Worm (Caenorhabditis elegans): ENCODE data around the gene F22B5.4.

F22B5.4 gene

DNA sequence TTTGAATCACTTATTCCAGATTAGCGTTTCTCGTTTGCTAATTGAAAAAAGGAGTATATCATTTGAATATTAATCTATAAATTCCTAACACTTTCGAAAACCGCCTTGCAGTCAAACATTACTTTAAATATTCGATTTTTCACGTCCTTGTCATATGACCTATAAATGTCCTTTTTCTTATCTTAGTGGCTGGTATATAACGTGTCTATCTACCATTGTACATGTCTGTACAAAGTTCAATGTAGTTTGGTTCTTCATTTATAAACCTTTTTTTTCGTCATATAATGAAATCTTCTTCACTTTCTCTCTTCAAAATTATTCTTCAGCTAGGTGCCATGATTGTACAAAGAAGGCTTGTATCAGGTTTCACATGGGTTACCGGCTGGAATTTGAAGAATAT is 36.1 kb downstream of the F22B5.4 start, which contains the start of gene gbh-2:
gbh-2 (plus strand) TSS at position 277 of the 400 bp plus-strand sequence.
- TF ChIP-seq ceh-13 (GFP tag; optimal IDR thresholded peaks at IDR 0.05) = no peak
- TF ChIP-seq B0310.2 (tag; optimal IDR thresholded peaks at IDR 0.05) = no peak
- no peak for TF ChIP-seq hmbx-1 (tag; optimal IDR thresholded peaks at IDR 0.05)
- no peak for TF ChIP-seq ets-7 (tag; optimal IDR thresholded peaks at IDR 0.05)
- no peak for TF ChIP-seq pes-1 (GFP tag; IDR thresholded peaks at IDR 0.05)
- TF ChIP-seq aly-1 (tag; optimal IDR thresholded peaks at IDR 0.05) = no peak
- no peak for TF ChIP-seq hnd-1 (tag; optimal IDR thresholded peaks at IDR 0.05)
- no peak for TF ChIP-seq tbx-37 (GFP tag; conservative IDR thresholded peaks at IDR 0.05)
- TF ChIP-seq tbx-11 (GFP tag; IDR thresholded peaks at IDR 0.05) = no peak
- TF ChIP-seq scrt-1 (GFP tag; IDR thresholded peaks at IDR 0.05) = no peak
- no peak for TF ChIP-seq ama-1 (optimal IDR thresholded peaks at IDR 0.05)
- no peak for TF ChIP-seq hmg-4 (GFP tag; optimal IDR thresholded peaks at IDR 0.05)
- TF ChIP-seq tra-4 (tag; optimal IDR thresholded peaks at IDR 0.05) = no peak
- no peak for TF ChIP-seq flt-1 (GFP tag; IDR thresholded peaks at IDR 0.05)
- no peak for TF ChIP-seq F13C5.2 (tag; optimal IDR thresholded peaks at IDR 0.05)
- no peak for TF ChIP-seq ceh-36 (tag; optimal IDR thresholded peaks at IDR 0.05)
- no peak for TF ChIP-seq sea-1 (GFP tag; conservative IDR thresholded peaks at IDR 0.05)

DNA sequence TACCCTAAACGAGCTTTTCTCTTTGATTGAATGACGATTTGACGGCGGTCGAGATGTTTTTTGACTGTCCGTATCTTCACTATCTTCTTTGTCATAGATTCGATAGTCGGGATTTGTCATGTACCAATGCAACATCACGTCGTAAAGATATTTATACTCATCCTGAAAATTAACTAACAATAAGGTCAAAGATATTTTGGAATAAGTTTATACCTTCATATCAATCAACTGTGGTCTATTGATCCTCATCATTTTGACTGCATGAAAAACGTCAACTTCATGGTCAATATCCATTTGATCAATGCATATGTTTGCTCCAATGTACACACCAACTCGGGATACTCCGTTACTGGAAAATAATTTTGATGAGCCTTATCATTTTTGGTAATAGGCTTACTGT is 38.6 kb downstream of the F22B5.4 start:
- TF ChIP-seq hmbx-1 (tag; optimal IDR thresholded peaks at IDR 0.05) = no peak
- TF ChIP-seq sea-1 (GFP tag; conservative IDR thresholded peaks at IDR 0.05) = no peak
- no peak for TF ChIP-seq scrt-1 (GFP tag; IDR thresholded peaks at IDR 0.05)
- TF ChIP-seq ets-7 (tag; optimal IDR thresholded peaks at IDR 0.05) = no peak
- TF ChIP-seq B0310.2 (tag; optimal IDR thresholded peaks at IDR 0.05) = no peak
- no peak for TF ChIP-seq tra-4 (tag; optimal IDR thresholded peaks at IDR 0.05)
- TF ChIP-seq tbx-37 (GFP tag; conservative IDR thresholded peaks at IDR 0.05) = no peak
- TF ChIP-seq aly-1 (tag; optimal IDR thresholded peaks at IDR 0.05) = no peak
- no peak for TF ChIP-seq hnd-1 (tag; optimal IDR thresholded peaks at IDR 0.05)
- TF ChIP-seq ceh-13 (GFP tag; optimal IDR thresholded peaks at IDR 0.05) = no peak
- TF ChIP-seq ama-1 (optimal IDR thresholded peaks at IDR 0.05) = no peak
- no peak for TF ChIP-seq hmg-4 (GFP tag; optimal IDR thresholded peaks at IDR 0.05)
- TF ChIP-seq pes-1 (GFP tag; IDR thresholded peaks at IDR 0.05) = no peak
- TF ChIP-seq F13C5.2 (tag; optimal IDR thresholded peaks at IDR 0.05) = no peak

ce11 chrII:8494228-8494717 is 44.8 kb downstream of the F22B5.4 start, which contains the start of gene M05D6.9:
Gene M05D6.9 (plus strand): TSS chrII:8494278.
- no peak for TF ChIP-seq pes-1 (GFP tag; IDR thresholded peaks at IDR 0.05)
- TF ChIP-seq aly-1 (tag; optimal IDR thresholded peaks at IDR 0.05) = no peak

DNA sequence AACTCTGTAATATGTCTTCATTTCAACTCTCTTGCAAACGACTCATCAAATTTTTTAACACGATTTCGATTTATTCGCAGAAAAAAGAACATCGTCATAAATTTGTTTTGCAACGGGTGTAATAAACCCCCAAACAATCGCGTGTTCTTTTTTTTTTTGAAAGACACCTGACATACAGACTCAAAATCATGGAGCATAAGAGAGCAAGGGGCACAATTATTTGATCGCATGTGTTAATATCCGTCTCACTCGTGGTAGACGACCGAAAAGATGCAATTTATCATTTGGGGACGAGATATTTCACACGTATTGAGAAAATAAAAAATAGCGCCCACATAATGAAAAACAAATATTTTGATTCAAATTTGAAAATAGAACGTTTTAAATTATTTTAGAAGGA is 46.7 kb downstream of the F22B5.4 start:
- TF ChIP-seq ets-7 (tag; optimal IDR thresholded peaks at IDR 0.05) = no peak
- no peak for TF ChIP-seq hmg-4 (GFP tag; optimal IDR thresholded peaks at IDR 0.05)
- no peak for TF ChIP-seq tbx-11 (GFP tag; IDR thresholded peaks at IDR 0.05)
- TF ChIP-seq F13C5.2 (tag; optimal IDR thresholded peaks at IDR 0.05) = no peak
- TF ChIP-seq flt-1 (GFP tag; IDR thresholded peaks at IDR 0.05) = no peak
- no peak for TF ChIP-seq scrt-1 (GFP tag; IDR thresholded peaks at IDR 0.05)
- no peak for TF ChIP-seq hmbx-1 (tag; optimal IDR thresholded peaks at IDR 0.05)
- no peak for TF ChIP-seq pes-1 (GFP tag; IDR thresholded peaks at IDR 0.05)
- no peak for TF ChIP-seq tbx-37 (GFP tag; conservative IDR thresholded peaks at IDR 0.05)
- no peak for TF ChIP-seq B0310.2 (tag; optimal IDR thresholded peaks at IDR 0.05)
- TF ChIP-seq ceh-13 (GFP tag; optimal IDR thresholded peaks at IDR 0.05) = no peak
- no peak for TF ChIP-seq hnd-1 (tag; optimal IDR thresholded peaks at IDR 0.05)
- TF ChIP-seq ama-1 (optimal IDR thresholded peaks at IDR 0.05) = no peak
- no peak for TF ChIP-seq sea-1 (GFP tag; conservative IDR thresholded peaks at IDR 0.05)
- TF ChIP-seq tra-4 (tag; optimal IDR thresholded peaks at IDR 0.05) = no peak
- no peak for TF ChIP-seq aly-1 (tag; optimal IDR thresholded peaks at IDR 0.05)
- TF ChIP-seq ceh-36 (tag; optimal IDR thresholded peaks at IDR 0.05) = no peak

DNA sequence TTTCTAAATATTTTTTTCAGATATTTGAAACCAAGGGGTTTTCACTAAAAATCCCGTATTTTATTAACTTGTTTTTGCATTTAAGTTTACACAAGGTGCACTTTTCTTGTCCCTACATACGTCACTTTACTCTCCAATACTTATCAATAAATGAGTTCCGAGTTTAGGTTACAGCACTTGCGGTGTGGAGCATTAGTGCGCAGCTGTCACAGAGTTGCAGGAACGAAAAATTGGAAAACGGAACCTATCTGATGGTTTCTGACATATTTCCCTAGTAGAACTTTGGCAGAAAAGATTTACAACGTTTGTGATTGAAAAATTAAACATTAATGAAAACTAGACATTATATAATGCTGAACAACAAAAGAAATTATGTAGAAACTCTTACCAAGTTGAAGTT is 48.7 kb downstream of the F22B5.4 start:
- TF ChIP-seq tra-4 (tag; optimal IDR thresholded peaks at IDR 0.05) = no peak
- no peak for TF ChIP-seq flt-1 (GFP tag; IDR thresholded peaks at IDR 0.05)
- TF ChIP-seq ama-1 (optimal IDR thresholded peaks at IDR 0.05) = no peak

ce11 chrII:8499021-8499420 is 49.5 kb downstream of the F22B5.4 start:
- no peak for TF ChIP-seq flt-1 (GFP tag; IDR thresholded peaks at IDR 0.05)
- no peak for TF ChIP-seq ama-1 (optimal IDR thresholded peaks at IDR 0.05)
- no peak for TF ChIP-seq scrt-1 (GFP tag; IDR thresholded peaks at IDR 0.05)
- no peak for TF ChIP-seq ets-7 (tag; optimal IDR thresholded peaks at IDR 0.05)
- TF ChIP-seq hmbx-1 (tag; optimal IDR thresholded peaks at IDR 0.05) = no peak
- TF ChIP-seq sea-1 (GFP tag; conservative IDR thresholded peaks at IDR 0.05) = no peak
- TF ChIP-seq aly-1 (tag; optimal IDR thresholded peaks at IDR 0.05) = no peak
- no peak for TF ChIP-seq hnd-1 (tag; optimal IDR thresholded peaks at IDR 0.05)
- no peak for TF ChIP-seq tra-4 (tag; optimal IDR thresholded peaks at IDR 0.05)
- no peak for TF ChIP-seq ceh-13 (GFP tag; optimal IDR thresholded peaks at IDR 0.05)
- no peak for TF ChIP-seq pes-1 (GFP tag; IDR thresholded peaks at IDR 0.05)
- TF ChIP-seq tbx-37 (GFP tag; conservative IDR thresholded peaks at IDR 0.05) = no peak
- TF ChIP-seq hmg-4 (GFP tag; optimal IDR thresholded peaks at IDR 0.05) = no peak
- TF ChIP-seq F13C5.2 (tag; optimal IDR thresholded peaks at IDR 0.05) = no peak
- no peak for TF ChIP-seq ceh-36 (tag; optimal IDR thresholded peaks at IDR 0.05)
- no peak for TF ChIP-seq tbx-11 (GFP tag; IDR thresholded peaks at IDR 0.05)
- no peak for TF ChIP-seq B0310.2 (tag; optimal IDR thresholded peaks at IDR 0.05)
